Worm (Caenorhabditis elegans): ENCODE measurements around the gene F26F2.7.

- TF ChIP-seq fos-1 (tag; optimal IDR thresholded peaks at IDR 0.05) = no peak
- TF ChIP-seq unc-39 (tag; optimal IDR thresholded peaks at IDR 0.05) = no peak
- TF ChIP-seq spr-1 (tag; optimal IDR thresholded peaks at IDR 0.05) = no peak
- no peak for TF ChIP-seq T20F7.1 (GFP tag; optimal IDR thresholded peaks at IDR 0.05)
- no peak for TF ChIP-seq ama-1 (optimal IDR thresholded peaks at IDR 0.05)
- no peak for TF ChIP-seq lin-15B (tag; optimal IDR thresholded peaks at IDR 0.05)
- no peak for TF ChIP-seq mdl-1 (tag; optimal IDR thresholded peaks at IDR 0.05)
- no peak for TF ChIP-seq ZK546.5 (tag; optimal IDR thresholded peaks at IDR 0.05)
- no peak for TF ChIP-seq pha-4 (GFP tag; IDR thresholded peaks at IDR 0.05)
- no peak for TF ChIP-seq pha-4 (tag; optimal IDR thresholded peaks at IDR 0.05)
Measured at ce11 chrV:20555120-20555519, 25.7 kb upstream of the F26F2.7 start, which contains the start of gene Y38H6C.21.
